Worm (Caenorhabditis elegans) whole organism, late embryonic: ENCODE data around the gene F31B9.4.

Experiments
- C08G9.2 ChIP-seq: sonication (generic microtip); optimal IDR thresholded peaks from 2 replicates; lab custom pipeline; 2016; ENCODE audit warnings: mild to moderate bottlenecking, missing genetic modification characterization, moderate library complexity, missing compliant biosample characterization
- C38D4.7 ChIP-seq: fragments of 200-800 bp; sonication (Bioruptor generic); optimal IDR thresholded peaks from 2 replicates; lab custom pipeline; 2018; ENCODE audit warnings: mild to moderate bottlenecking, missing genetic modification characterization, moderate library complexity, missing compliant biosample characterization
- F13H6.1 ChIP-seq: sonication (generic microtip); optimal IDR thresholded peaks from 2 replicates; lab custom pipeline; 2016; ENCODE audit warnings: missing genetic modification characterization, missing compliant biosample characterization
- K02D7.2 ChIP-seq: sonication (generic microtip); optimal IDR thresholded peaks from 2 replicates; lab custom pipeline; 2017; ENCODE audit warnings: mild to moderate bottlenecking, missing genetic modification characterization, missing compliant biosample characterization
- Y22D7AL.16 ChIP-seq: sonication (generic microtip); optimal IDR thresholded peaks from 2 replicates; lab custom pipeline; 2016; ENCODE audit warnings: missing genetic modification characterization, missing compliant biosample characterization
- ahr-1 ChIP-seq: sonication (generic microtip); optimal IDR thresholded peaks from 2 replicates; lab custom pipeline; 2016; ENCODE audit warnings: missing genetic modification characterization, missing compliant biosample characterization
- ceh-14 ChIP-seq: sonication (generic microtip); optimal IDR thresholded peaks from 2 replicates; lab custom pipeline; 2016; ENCODE audit warnings: missing genotype, missing genetic modification characterization, missing compliant biosample characterization
- ceh-18 ChIP-seq: sonication (generic microtip); optimal IDR thresholded peaks from 2 replicates; lab custom pipeline; 2016; ENCODE audit warnings: missing genetic modification characterization, missing compliant biosample characterization
- ceh-19 ChIP-seq: fragments of 200-800 bp; sonication (Bioruptor generic); optimal IDR thresholded peaks from 2 replicates; lab custom pipeline; 2018; ENCODE audit warnings: mild to moderate bottlenecking, missing genetic modification characterization, missing compliant biosample characterization
- ceh-2 ChIP-seq: sonication (generic microtip); optimal IDR thresholded peaks from 2 replicates; lab custom pipeline; 2016; ENCODE audit warnings: missing genotype, missing genetic modification characterization, missing compliant biosample characterization
- ceh-22 ChIP-seq: sonication (generic microtip); optimal IDR thresholded peaks from 2 replicates; lab custom pipeline; 2017; ENCODE audit warnings: missing biosample characterization, missing genetic modification characterization
- ceh-30 ChIP-seq: fragments of 150-350 bp; optimal IDR thresholded peaks from 2 replicates; lab custom pipeline; 2014; ENCODE audit warnings: missing biosample characterization, missing genetic modification characterization
- ceh-31 ChIP-seq: sonication (generic microtip); optimal IDR thresholded peaks from 2 replicates; lab custom pipeline; 2016; ENCODE audit warnings: missing genetic modification characterization, missing compliant biosample characterization
- ceh-34 ChIP-seq: sonication (generic microtip); optimal IDR thresholded peaks from 2 replicates; lab custom pipeline; 2016; ENCODE audit warnings: mild to moderate bottlenecking, missing genetic modification characterization, missing compliant biosample characterization
- ceh-9 ChIP-seq: sonication (generic microtip); optimal IDR thresholded peaks from 2 replicates; lab custom pipeline; 2016; ENCODE audit warnings: mild to moderate bottlenecking, missing genetic modification characterization, inconsistent platforms, missing compliant biosample characterization
- dve-1 ChIP-seq: sonication (generic microtip); optimal IDR thresholded peaks from 2 replicates; lab custom pipeline; 2017; ENCODE audit warnings: antibody characterized with exemption, mild to moderate bottlenecking, missing genetic modification characterization, missing compliant biosample characterization
- elt-2 ChIP-seq: sonication (generic microtip); optimal IDR thresholded peaks from 2 replicates; lab custom pipeline; 2016; ENCODE audit warnings: missing genetic modification reagents, missing genetic modification characterization, missing compliant biosample characterization
- ets-4 ChIP-seq: sonication (generic microtip); optimal IDR thresholded peaks from 2 replicates; lab custom pipeline; 2016; ENCODE audit warnings: missing genetic modification characterization, missing compliant biosample characterization
- fax-1 ChIP-seq: sonication (generic microtip); optimal IDR thresholded peaks from 2 replicates; lab custom pipeline; 2016; ENCODE audit warnings: missing genotype, missing genetic modification characterization, missing compliant biosample characterization
- fkh-6 ChIP-seq: sonication (generic microtip); optimal IDR thresholded peaks from 2 replicates; lab custom pipeline; 2016; ENCODE audit warnings: missing genetic modification characterization, missing compliant biosample characterization
- gmeb-2 ChIP-seq: sonication (generic microtip); optimal IDR thresholded peaks from 2 replicates; lab custom pipeline; 2016; ENCODE audit warnings: missing genetic modification characterization, inconsistent platforms, missing compliant biosample characterization
- hlh-15 ChIP-seq: sonication (generic microtip); optimal IDR thresholded peaks from 2 replicates; lab custom pipeline; 2016; ENCODE audit warnings: missing genetic modification characterization, missing compliant biosample characterization
- lim-6 ChIP-seq: sonication (generic microtip); optimal IDR thresholded peaks from 2 replicates; lab custom pipeline; 2016; ENCODE audit warnings: missing genetic modification characterization, missing compliant biosample characterization
- madf-2 ChIP-seq: sonication (generic microtip); optimal IDR thresholded peaks from 2 replicates; lab custom pipeline; 2017; ENCODE audit warnings: missing genetic modification characterization, missing compliant biosample characterization
- mec-3 ChIP-seq: sonication (generic microtip); optimal IDR thresholded peaks from 2 replicates; lab custom pipeline; 2016; ENCODE audit warnings: borderline replicate concordance, missing genetic modification characterization, missing compliant biosample characterization
- nfya-1 ChIP-seq: sonication (generic microtip); optimal IDR thresholded peaks from 2 replicates; lab custom pipeline; 2017; ENCODE audit warnings: missing genetic modification characterization, mild to moderate bottlenecking, missing compliant biosample characterization, antibody characterized with exemption, moderate library complexity
- nhr-11 ChIP-seq: fragments of 150-350 bp; optimal IDR thresholded peaks from 2 replicates; lab custom pipeline; 2014; ENCODE audit warnings: missing biosample characterization, missing genetic modification characterization
- nhr-232 ChIP-seq: sonication (generic microtip); optimal IDR thresholded peaks from 2 replicates; lab custom pipeline; 2016; ENCODE audit warnings: missing genetic modification characterization, missing compliant biosample characterization
- npax-4 ChIP-seq: sonication (generic microtip); optimal IDR thresholded peaks from 2 replicates; lab custom pipeline; 2016; ENCODE audit warnings: missing genetic modification characterization, missing compliant biosample characterization
- odd-2 ChIP-seq: sonication (generic microtip); optimal IDR thresholded peaks from 2 replicates; lab custom pipeline; 2017; ENCODE audit warnings: antibody characterized with exemption, mild to moderate bottlenecking, missing genetic modification characterization, missing compliant biosample characterization
- pha-2 ChIP-seq: sonication (generic microtip); optimal IDR thresholded peaks from 2 replicates; lab custom pipeline; 2017; ENCODE audit warnings: mild to moderate bottlenecking, missing genetic modification characterization, missing compliant biosample characterization
- pqm-1 ChIP-seq: sonication (generic microtip); optimal IDR thresholded peaks from 2 replicates; lab custom pipeline; 2016; ENCODE audit warnings: missing genetic modification characterization, missing compliant biosample characterization
- pros-1 ChIP-seq: fragments of 150-350 bp; optimal IDR thresholded peaks from 2 replicates; lab custom pipeline; 2014; ENCODE audit warnings: missing biosample characterization, missing genetic modification reagents, missing genetic modification characterization
- ref-2 ChIP-seq: sonication (generic microtip); optimal IDR thresholded peaks from 2 replicates; lab custom pipeline; 2016; ENCODE audit warnings: missing genetic modification characterization, missing compliant biosample characterization
- rnt-1 ChIP-seq: sonication (generic microtip); optimal IDR thresholded peaks from 2 replicates; lab custom pipeline; 2016; ENCODE audit warnings: missing genetic modification characterization, missing compliant biosample characterization
- sdc-2 ChIP-seq: sonication (generic microtip); optimal IDR thresholded peaks from 2 replicates; lab custom pipeline; 2016; ENCODE audit warnings: missing genotype, missing genetic modification characterization, missing compliant biosample characterization
- sox-2 ChIP-seq: fragments of 200-800 bp; sonication (Bioruptor generic); IDR thresholded peaks from 2 replicates; pipeline ENCODE4 v1.3.6; 2022; ENCODE audit warnings: missing genetic modification reagents, missing genetic modification characterization, missing compliant biosample characterization
- syd-9 ChIP-seq: sonication (generic microtip); optimal IDR thresholded peaks from 2 replicates; lab custom pipeline; 2016; ENCODE audit warnings: mild to moderate bottlenecking, missing genetic modification characterization, moderate library complexity, missing compliant biosample characterization
- tbx-2 ChIP-seq: sonication (generic microtip); optimal IDR thresholded peaks from 2 replicates; lab custom pipeline; 2016; ENCODE audit warnings: missing genetic modification characterization, missing compliant biosample characterization
- ttx-3 ChIP-seq: sonication (generic microtip); optimal IDR thresholded peaks from 2 replicates; lab custom pipeline; 2016; ENCODE audit warnings: missing genetic modification reagents, missing genetic modification characterization, missing compliant biosample characterization
- unc-42 ChIP-seq: sonication (generic microtip); optimal IDR thresholded peaks from 2 replicates; lab custom pipeline; 2016; ENCODE audit warnings: missing genotype, missing genetic modification characterization, missing compliant biosample characterization
- ztf-16 ChIP-seq: sonication (generic microtip); optimal IDR thresholded peaks from 2 replicates; lab custom pipeline; 2017; ENCODE audit warnings: missing genetic modification characterization, missing compliant biosample characterization

The F31B9.4 gene

ce11 chrX:15937854-15938253 lies 21.0 kb upstream of the F31B9.4 start:
- TF ChIP-seq ceh-34 (tag; lab: Kevin White, UChicago): peak; percentile 5
- TF ChIP-seq odd-2 (tag; lab: Kevin White, UChicago): no peak

ce11 chrX:15932859-15933258 lies 16.0 kb upstream of the F31B9.4 start:
- no peak for TF ChIP-seq ceh-9 (tag; lab: Kevin White, UChicago)
- TF ChIP-seq ceh-22 (tag; lab: Kevin White, UChicago): no peak
- TF ChIP-seq ets-4 (tag; lab: Kevin White, UChicago): no peak
- TF ChIP-seq C08G9.2: no peak
- TF ChIP-seq ztf-16 (tag; lab: Kevin White, UChicago): no peak
- TF ChIP-seq ceh-14 (tag; lab: Kevin White, UChicago): no peak
- no peak for TF ChIP-seq pros-1 (tag; lab: Kevin White, UChicago)
- TF ChIP-seq ref-2 (tag; lab: Kevin White, UChicago): no peak
- no peak for TF ChIP-seq mec-3 (tag; lab: Kevin White, UChicago)
- no peak for TF ChIP-seq gmeb-2 (tag; lab: Kevin White, UChicago)
- no peak for TF ChIP-seq ceh-31
- TF ChIP-seq, all 69 proteins: peak for 0

- no peak for TF ChIP-seq nhr-11 (tag; lab: Kevin White, UChicago)
- TF ChIP-seq ceh-18 (tag; lab: Kevin White, UChicago): no peak
- no peak for TF ChIP-seq F13H6.1 (tag; lab: Kevin White, UChicago)
- no peak for TF ChIP-seq lim-6 (tag; lab: Kevin White, UChicago)
- no peak for TF ChIP-seq odd-2 (tag; lab: Kevin White, UChicago)
- no peak for TF ChIP-seq ahr-1 (tag; lab: Kevin White, UChicago)
- TF ChIP-seq madf-2 (tag; lab: Kevin White, UChicago): no peak
- no peak for TF ChIP-seq nfya-1 (tag; lab: Kevin White, UChicago)
- no peak for TF ChIP-seq fax-1 (tag; lab: Kevin White, UChicago)
- no peak for TF ChIP-seq ceh-19 (GFP tag; lab: Kevin White, UChicago)
- no peak for TF ChIP-seq ceh-2
- TF ChIP-seq sdc-2 (tag; lab: Kevin White, UChicago): no peak
- TF ChIP-seq pqm-1: no peak
- TF ChIP-seq elt-2: no peak
These were observed 6.5 kb upstream of the F31B9.4 start, which contains the start of gene F31B9.3 for ce11 chrX:15923440-15923839. TSS of gene F31B9.3 (plus strand) at chrX:15923740.

ce11 chrX:15919372-15919771 lies 2.5 kb upstream of the F31B9.4 start, which contains the start of gene F31B9.7:
TSS of gene F31B9.7 (plus strand) at chrX:15919672.
- no peak for TF ChIP-seq sdc-2 (tag; lab: Kevin White, UChicago)
- no peak for TF ChIP-seq ceh-31
- no peak for TF ChIP-seq ceh-14 (tag; lab: Kevin White, UChicago)
- TF ChIP-seq ztf-16 (tag; lab: Kevin White, UChicago): no peak
- TF ChIP-seq unc-42 (tag; lab: Kevin White, UChicago): no peak
- TF ChIP-seq npax-4: no peak
- no peak for TF ChIP-seq fax-1 (tag; lab: Kevin White, UChicago)
- TF ChIP-seq gmeb-2 (tag; lab: Kevin White, UChicago): no peak
- TF ChIP-seq madf-2 (tag; lab: Kevin White, UChicago): no peak
- TF ChIP-seq Y22D7AL.16: no peak
- TF ChIP-seq pqm-1: no peak
- no peak for TF ChIP-seq C08G9.2
- TF ChIP-seq lim-6 (tag; lab: Kevin White, UChicago): no peak
- TF ChIP-seq syd-9: no peak
- TF ChIP-seq tbx-2: no peak
- TF ChIP-seq sox-2 (GFP tag; lab: Robert Waterston, UW): no peak
- TF ChIP-seq nhr-11 (tag; lab: Kevin White, UChicago): no peak
- TF ChIP-seq, all 69 proteins: peak for 0

- TF ChIP-seq ceh-30 (tag; lab: Kevin White, UChicago): no peak
- TF ChIP-seq ref-2 (tag; lab: Kevin White, UChicago): no peak
- no peak for TF ChIP-seq odd-2 (tag; lab: Kevin White, UChicago)
- no peak for TF ChIP-seq ttx-3 (tag; lab: Kevin White, UChicago)
- TF ChIP-seq dve-1 (tag; lab: Kevin White, UChicago): no peak
- TF ChIP-seq sdc-2 (tag; lab: Kevin White, UChicago): no peak
- no peak for TF ChIP-seq C38D4.7
- TF ChIP-seq hlh-15 (tag; lab: Kevin White, UChicago): no peak
- no peak for TF ChIP-seq ets-4 (tag; lab: Kevin White, UChicago)
- TF ChIP-seq nhr-11 (tag; lab: Kevin White, UChicago): no peak
- no peak for TF ChIP-seq fkh-6
- TF ChIP-seq rnt-1 (tag; lab: Kevin White, UChicago): no peak
- TF ChIP-seq ceh-22 (tag; lab: Kevin White, UChicago): no peak
- TF ChIP-seq pha-2 (tag; lab: Kevin White, UChicago): no peak
- no peak for TF ChIP-seq Y22D7AL.16
- TF ChIP-seq ahr-1 (tag; lab: Kevin White, UChicago): no peak
- no peak for TF ChIP-seq madf-2 (tag; lab: Kevin White, UChicago)
- TF ChIP-seq nhr-232 (tag; lab: Kevin White, UChicago): no peak
- no peak for TF ChIP-seq K02D7.2 (tag; lab: Kevin White, UChicago)
These were observed 1.1 kb downstream of the F31B9.4 start for ce11 chrX:15915774-15916173.
